Fruit fly (Drosophila melanogaster) whole organism, embryonic: ENCODE measurements around the gene prg.

Experiments used
- Antp ChIP-seq: fragments of 200-800 bp; sonication (Bioruptor generic); optimal IDR thresholded peaks from 3 replicates; lab custom pipeline; 2016; ENCODE audit warnings: missing biosample characterization, missing genetic modification characterization
- Bdp1 ChIP-seq: fragments of 200-800 bp; sonication (Bioruptor generic); optimal IDR thresholded peaks from 3 replicates; lab custom pipeline; 2016; ENCODE audit warnings: missing biosample characterization, missing genetic modification characterization
- CG11398 ChIP-seq: fragments of 200-800 bp; sonication (Bioruptor generic); optimal IDR thresholded peaks from 2 replicates; lab custom pipeline; 2016; ENCODE audit warnings: missing biosample characterization, missing genetic modification characterization
- CG11456 ChIP-seq: fragments of 200-800 bp; sonication (Bioruptor generic); IDR thresholded peaks from 3 replicates; pipeline ENCODE4 v1.3.6; 2022; ENCODE audit warnings: missing biosample characterization, missing genetic modification characterization
- CG1233 ChIP-seq: fragments of 200-800 bp; sonication (Bioruptor generic); optimal IDR thresholded peaks from 4 replicates; lab custom pipeline; 2018; ENCODE audit warnings: missing biosample characterization, mild to moderate bottlenecking, missing genetic modification characterization
- CG13123 ChIP-seq: fragments of 200-800 bp; sonication (Bioruptor generic); optimal IDR thresholded peaks from 2 replicates; lab custom pipeline; 2016; ENCODE audit warnings: missing biosample characterization, missing genetic modification characterization
- CG13296 ChIP-seq: fragments of 200-800 bp; sonication (Bioruptor generic); optimal IDR thresholded peaks from 3 replicates; lab custom pipeline; 2018; ENCODE audit warnings: missing biosample characterization, mild to moderate bottlenecking, missing genetic modification characterization
- CG14014 ChIP-seq: fragments of 200-800 bp; sonication (Bioruptor generic); IDR thresholded peaks from 2 replicates; pipeline ENCODE4 v1.3.6; 2022; ENCODE audit warnings: missing biosample characterization, missing genetic modification characterization
- CG14860 ChIP-seq: fragments of 200-800 bp; sonication (Bioruptor generic); IDR thresholded peaks from 3 replicates; pipeline ENCODE4 v1.3.6; 2022; ENCODE audit warnings: missing biosample characterization, missing genetic modification characterization; ENCODE audit not compliant: partially characterized antibody
- CG15514 ChIP-seq: fragments of 200-800 bp; sonication (Bioruptor generic); optimal IDR thresholded peaks from 3 replicates; lab custom pipeline; 2017; ENCODE audit warnings: missing biosample characterization, missing genetic modification characterization, mild to moderate bottlenecking, moderate library complexity, missing genetic modification reagents
- CG1603 ChIP-seq: fragments of 200-800 bp; sonication (Bioruptor generic); optimal IDR thresholded peaks from 2 replicates; lab custom pipeline; 2019; ENCODE audit warnings: missing biosample characterization, mild to moderate bottlenecking, missing genetic modification characterization, moderate library complexity
- CG17802 ChIP-seq: fragments of 200-800 bp; sonication (Bioruptor generic); optimal IDR thresholded peaks from 2 replicates; lab custom pipeline; 2018; ENCODE audit warnings: missing biosample characterization, mild to moderate bottlenecking, missing genetic modification characterization, moderate library complexity
- CG18619 ChIP-seq: fragments of 200-800 bp; sonication (Bioruptor generic); optimal IDR thresholded peaks from 3 replicates; lab custom pipeline; 2017; ENCODE audit warnings: missing biosample characterization, mild to moderate bottlenecking, missing genetic modification characterization
- CG2202 ChIP-seq: fragments of 200-800 bp; sonication (Bioruptor generic); optimal IDR thresholded peaks from 2 replicates; lab custom pipeline; 2018; ENCODE audit warnings: missing biosample characterization, mild to moderate bottlenecking, missing genetic modification characterization
- CG30403 ChIP-seq: fragments of 200-800 bp; sonication (Bioruptor generic); optimal IDR thresholded peaks from 3 replicates; lab custom pipeline; 2016; ENCODE audit warnings: missing biosample characterization, missing genetic modification characterization
- CG31365 ChIP-seq: fragments of 200-800 bp; sonication (Bioruptor generic); optimal IDR thresholded peaks from 2 replicates; lab custom pipeline; 2018; ENCODE audit warnings: missing biosample characterization, mild to moderate bottlenecking, missing genetic modification characterization
- CG3163 ChIP-seq: fragments of 200-800 bp; sonication (Bioruptor generic); optimal IDR thresholded peaks from 3 replicates; lab custom pipeline; 2016; ENCODE audit warnings: missing biosample characterization, missing genetic modification characterization
- CG33213 ChIP-seq: fragments of 200-800 bp; sonication (Bioruptor generic); optimal IDR thresholded peaks from 3 replicates; lab custom pipeline; 2016; ENCODE audit warnings: missing biosample characterization, missing genetic modification characterization
- CG4820 ChIP-seq: fragments of 200-800 bp; sonication (Bioruptor generic); optimal IDR thresholded peaks from 3 replicates; lab custom pipeline; 2016; ENCODE audit warnings: missing biosample characterization, missing genetic modification characterization
- CG4854 ChIP-seq: fragments of 200-800 bp; sonication (Bioruptor generic); optimal IDR thresholded peaks from 2 replicates; lab custom pipeline; 2016; ENCODE audit warnings: missing biosample characterization, missing genetic modification characterization, inconsistent platforms
- CG8944 ChIP-seq: fragments of 200-800 bp; sonication (Bioruptor generic); optimal IDR thresholded peaks from 3 replicates; lab custom pipeline; 2016; ENCODE audit warnings: missing biosample characterization, missing genetic modification characterization
- CG9437 ChIP-seq: fragments of 200-800 bp; sonication (Bioruptor generic); optimal IDR thresholded peaks from 2 replicates; lab custom pipeline; 2018; ENCODE audit warnings: missing biosample characterization, mild to moderate bottlenecking, missing genetic modification characterization
- CG9817 ChIP-seq: fragments of 200-800 bp; sonication (Bioruptor generic); optimal IDR thresholded peaks from 2 replicates; lab custom pipeline; 2018; ENCODE audit warnings: missing biosample characterization, mild to moderate bottlenecking, missing genetic modification characterization, moderate library complexity
- CTCF ChIP-seq: fragments of 200-800 bp; sonication (Bioruptor generic); optimal IDR thresholded peaks from 2 replicates; lab custom pipeline; 2017; ENCODE audit warnings: missing biosample characterization, mild to moderate bottlenecking, missing genetic modification characterization, moderate library complexity
- Camta ChIP-seq: fragments of 200-800 bp; sonication (Bioruptor generic); optimal IDR thresholded peaks from 2 replicates; lab custom pipeline; 2016; ENCODE audit warnings: missing biosample characterization, missing genetic modification characterization
- Dbx ChIP-seq: fragments of 200-800 bp; sonication (Bioruptor generic); IDR thresholded peaks from 3 replicates; pipeline ENCODE4 v1.3.6; 2022; ENCODE audit warnings: missing biosample characterization, missing genetic modification characterization
- Dfd ChIP-seq, 2 experiments: fragments of >200 bp; optimal IDR thresholded peaks; 2 replicates each; lab custom pipeline; 2017; ENCODE audit warnings: missing biosample characterization in 2 of 2, missing genetic modification characterization in 2 of 2
- Dp ChIP-seq: fragments of 200-800 bp; sonication (Bioruptor generic); optimal IDR thresholded peaks from 2 replicates; lab custom pipeline; 2018; ENCODE audit warnings: missing biosample characterization, mild to moderate bottlenecking, missing genetic modification characterization, moderate library complexity
- Drgx ChIP-seq: fragments of 200-800 bp; sonication (Bioruptor generic); IDR thresholded peaks from 2 replicates; pipeline ENCODE4 v1.3.6; 2022; ENCODE audit warnings: missing biosample characterization, missing genetic modification characterization
- HHEX ChIP-seq: fragments of 200-800 bp; sonication (Bioruptor generic); optimal IDR thresholded peaks from 3 replicates; lab custom pipeline; 2017; ENCODE audit warnings: missing biosample characterization, mild to moderate bottlenecking, missing genetic modification characterization, missing genetic modification reagents
- HLH54F ChIP-seq: fragments of 200-800 bp; sonication (Bioruptor generic); optimal IDR thresholded peaks from 3 replicates; lab custom pipeline; 2016; ENCODE audit warnings: missing biosample characterization, missing genetic modification characterization
- HmgZ ChIP-seq: fragments of 200-800 bp; sonication (Bioruptor generic); optimal IDR thresholded peaks from 2 replicates; lab custom pipeline; 2018; ENCODE audit warnings: missing biosample characterization, mild to moderate bottlenecking, missing genetic modification characterization
- Hsf ChIP-seq: fragments of 200-800 bp; sonication (Bioruptor generic); optimal IDR thresholded peaks from 3 replicates; lab custom pipeline; 2016; ENCODE audit warnings: missing biosample characterization, missing genetic modification characterization
- Med ChIP-seq: fragments of 200-800 bp; sonication (Bioruptor generic); peaks from one replicate; lab custom pipeline; 2016; ENCODE audit warnings: missing biosample characterization, missing genetic modification characterization, mild to moderate bottlenecking, inconsistent platforms, moderate library complexity
- Opbp ChIP-seq: fragments of 200-800 bp; sonication (Bioruptor generic); IDR thresholded peaks from 3 replicates; pipeline ENCODE4 v1.3.6; 2022; ENCODE audit warnings: missing biosample characterization, missing genetic modification characterization; ENCODE audit not compliant: partially characterized antibody
- Side ChIP-seq: fragments of 200-800 bp; sonication (Bioruptor generic); optimal IDR thresholded peaks from 2 replicates; lab custom pipeline; 2016; ENCODE audit warnings: missing biosample characterization, missing genetic modification characterization
- Stat92E ChIP-seq, 3 experiments: fragments of >200 bp in 2 of 3; fragments of 200-800 bp in 1 of 3; sonication (Bioruptor generic) in 1 of 3; optimal IDR thresholded peaks; 2 replicates each; lab custom pipeline; 2017 to 2019; ENCODE audit warnings: missing biosample characterization in 3 of 3, missing genetic modification characterization in 3 of 3, mild to moderate bottlenecking in 1 of 3, moderate library complexity in 1 of 3
- Xrp1 ChIP-seq: fragments of 200-800 bp; sonication (Bioruptor generic); IDR thresholded peaks from 2 replicates; pipeline ENCODE4 v1.3.6; 2022; ENCODE audit warnings: missing biosample characterization, missing genetic modification characterization
- cad ChIP-seq: fragments of >200 bp; optimal IDR thresholded peaks from 2 replicates; lab custom pipeline; 2017; ENCODE audit warnings: missing biosample characterization, missing genetic modification characterization
- eyg ChIP-seq: fragments of 200-800 bp; sonication (Bioruptor generic); optimal IDR thresholded peaks from 3 replicates; lab custom pipeline; 2016; ENCODE audit warnings: missing biosample characterization, missing genetic modification characterization
- fd102C ChIP-seq: fragments of 200-800 bp; sonication (Bioruptor generic); optimal IDR thresholded peaks from 2 replicates; lab custom pipeline; 2018; ENCODE audit warnings: missing biosample characterization, mild to moderate bottlenecking, missing genetic modification characterization, moderate library complexity
- fd3F ChIP-seq: fragments of 200-800 bp; sonication (Bioruptor generic); optimal IDR thresholded peaks from 2 replicates; lab custom pipeline; 2018; ENCODE audit warnings: missing biosample characterization, mild to moderate bottlenecking, missing genetic modification characterization, moderate library complexity
- fd64A ChIP-seq: fragments of 200-800 bp; sonication (Bioruptor generic); optimal IDR thresholded peaks from 3 replicates; lab custom pipeline; 2018; ENCODE audit warnings: missing biosample characterization, mild to moderate bottlenecking, missing genetic modification characterization
- hb ChIP-seq: fragments of 200-800 bp; sonication (Bioruptor generic); IDR thresholded peaks from 3 replicates; pipeline ENCODE4 v1.3.6; 2022; ENCODE audit warnings: missing biosample characterization, missing genetic modification characterization; ENCODE audit not compliant: partially characterized antibody
- pho ChIP-seq: fragments of 200-800 bp; sonication (Bioruptor generic); optimal IDR thresholded peaks from 2 replicates; lab custom pipeline; 2016; ENCODE audit warnings: missing biosample characterization, missing genetic modification characterization
- pum ChIP-seq: fragments of 200-800 bp; sonication (Bioruptor generic); optimal IDR thresholded peaks from 2 replicates; lab custom pipeline; 2016; ENCODE audit warnings: missing biosample characterization, missing genetic modification characterization
- tll ChIP-seq, 2 experiments: fragments of 200-800 bp in 1 of 2; fragments of >200 bp in 1 of 2; sonication (Bioruptor generic) in 1 of 2; optimal IDR thresholded peaks; 2 replicates each; lab custom pipeline; 2017 to 2019; ENCODE audit warnings: missing biosample characterization in 2 of 2, missing genetic modification characterization in 2 of 2, mild to moderate bottlenecking in 1 of 2, moderate library complexity in 1 of 2
- ttk ChIP-seq: fragments of 200-800 bp; sonication (Bioruptor generic); IDR thresholded peaks from 2 replicates; pipeline ENCODE4 v2.1.2; 2022; ENCODE audit warnings: missing biosample characterization, missing genetic modification characterization
- vfl ChIP-seq: fragments of 200-800 bp; sonication (Bioruptor generic); optimal IDR thresholded peaks from 2 replicates; lab custom pipeline; 2016; ENCODE audit warnings: missing biosample characterization, missing genetic modification characterization
- zen ChIP-seq: fragments of 200-800 bp; sonication (Bioruptor generic); optimal IDR thresholded peaks from 3 replicates; lab custom pipeline; 2018; ENCODE audit warnings: missing biosample characterization, mild to moderate bottlenecking, missing genetic modification characterization, moderate library complexity
- zfh1 ChIP-seq: fragments of 200-800 bp; sonication (Bioruptor generic); IDR thresholded peaks from 3 replicates; pipeline ENCODE4 v1.3.6; 2022; ENCODE audit warnings: missing biosample characterization, missing genetic modification characterization

The prg gene

dm6 chr2L:8488735-8489134 lies 24.4 kb downstream of the prg start, which contains the start of gene CG13088 (continued):
- TF ChIP-seq ttk (GFP tag; lab: Robert Waterston, UW): no peak
- no peak for TF ChIP-seq fd64A
- peak; percentile 77 for TF ChIP-seq Bdp1 (GFP tag; lab: Kevin White, UChicago)
- TF ChIP-seq CTCF (GFP tag; lab: Kevin White, UChicago): peak; percentile 58
- no peak for TF ChIP-seq CG14860 (GFP tag; lab: Robert Waterston, UW)
- peak; percentile 10 for TF ChIP-seq CG8944 (GFP tag; lab: Kevin White, UChicago)
- peak; percentile 36 for TF ChIP-seq Hsf (GFP tag; lab: Kevin White, UChicago)
- peak; percentile 55 for TF ChIP-seq HLH54F (GFP tag; lab: Kevin White, UChicago)
- no peak for TF ChIP-seq fd102C
- peak; percentile 25; the same call in 1 of the 2 replicates for TF ChIP-seq CG14014
- TF ChIP-seq Antp (GFP tag; lab: Kevin White, UChicago): no peak
- TF ChIP-seq vfl: peak; percentile 31
- peak; percentile 27 for TF ChIP-seq CG3163
- peak; percentile 28 for TF ChIP-seq fd3F (GFP tag; lab: Kevin White, UChicago)
- TF ChIP-seq CG15514 (GFP tag; lab: Kevin White, UChicago): peak; percentile 61
- peak; percentile 36 for TF ChIP-seq CG13123 (GFP tag; lab: Kevin White, UChicago)
- TF ChIP-seq zen (tag; lab: Kevin White, UChicago): peak; percentile 36
- TF ChIP-seq Drgx: no peak
- peak; percentile 96 for TF ChIP-seq Dp (GFP tag; lab: Kevin White, UChicago)
- peak; percentile 34 for TF ChIP-seq CG9817 (tag; lab: Kevin White, UChicago)
- TF ChIP-seq CG4854: peak; percentile 20
- no peak for TF ChIP-seq hb (GFP tag; lab: Robert Waterston, UW)
- TF ChIP-seq eyg (GFP tag; lab: Kevin White, UChicago): no peak
- peak; percentile 12 for TF ChIP-seq Side (GFP tag; lab: Kevin White, UChicago)
- 0 out of 3 replicates have a peak, but pooled peaks have one; percentile 21 for TF ChIP-seq Dbx
- peak; percentile 41 for TF ChIP-seq CG33213 (GFP tag; lab: Kevin White, UChicago)
- TF ChIP-seq Camta (GFP tag; lab: Kevin White, UChicago): peak; percentile 19
- TF ChIP-seq pho (GFP tag; lab: Kevin White, UChicago): peak; percentile 32
- TF ChIP-seq CG2202 (tag; lab: Kevin White, UChicago): no peak
- TF ChIP-seq Dfd (GFP tag; optimal IDR thresholded peaks at IDR 0.05; lab: Kevin White, UChicago): peak in 1 of 2 experiments; percentile 5
- TF ChIP-seq HHEX (GFP tag; lab: Kevin White, UChicago): no peak
- no peak for TF ChIP-seq CG13296
- TF ChIP-seq HmgZ (tag; lab: Kevin White, UChicago): peak; percentile 82
- TF ChIP-seq CG1233 (GFP tag; lab: Kevin White, UChicago): peak; percentile 9
- TF ChIP-seq Med (GFP tag; lab: Kevin White, UChicago): peak; percentile 89
- peak; percentile 24 for TF ChIP-seq pum (GFP tag; lab: Kevin White, UChicago)
- no peak for TF ChIP-seq cad (GFP tag; lab: Kevin White, UChicago)
- peak; percentile 47; the same call in 1 of the 3 replicates for TF ChIP-seq CG11456 (GFP tag; lab: Robert Waterston, UW)
- TF ChIP-seq zfh1 (GFP tag; lab: Robert Waterston, UW): peak; percentile 41; the same call in 1 of the 3 replicates
- peak; percentile 83 for TF ChIP-seq CG1603 (tag; lab: Kevin White, UChicago)
- peak in 1 of 2 experiments; percentile 11 for TF ChIP-seq tll (GFP tag; optimal IDR thresholded peaks at IDR 0.05; lab: Kevin White, UChicago)
- peak; percentile 99 for TF ChIP-seq CG31365 (tag; lab: Kevin White, UChicago)
- TF ChIP-seq Opbp (GFP tag; lab: Robert Waterston, UW): peak; percentile 66; the same call in 2 of the 3 replicates
- peak; percentile 2 for TF ChIP-seq CG11398 (GFP tag; lab: Kevin White, UChicago)
- TF ChIP-seq Stat92E (GFP tag; optimal IDR thresholded peaks at IDR 0.05; lab: Kevin White, UChicago): peak in 1 of 3 experiments; percentile 22
- TF ChIP-seq Xrp1 (GFP tag; lab: Robert Waterston, UW): peak; percentile 64
- TF ChIP-seq CG17802 (tag; lab: Kevin White, UChicago): peak; percentile 33
- peak; percentile 12 for TF ChIP-seq CG4820
- TF ChIP-seq CG18619 (GFP tag; lab: Kevin White, UChicago): peak; percentile 4
- peak; percentile 29 for TF ChIP-seq CG30403 (GFP tag; lab: Kevin White, UChicago)
- no peak for TF ChIP-seq CG9437 (GFP tag; lab: Kevin White, UChicago)
